Worm (Caenorhabditis elegans) whole organism, mixed stage, embryonic: ENCODE data around the gene Y53G8AR.8.

Experiments used
- blmp-1 ChIP-seq: fragments of 150-350 bp; optimal IDR thresholded peaks from 2 replicates; lab custom pipeline; 2014; ENCODE audit warnings: missing biosample characterization, missing genetic modification characterization
- cnd-1 ChIP-seq: fragments of 200-800 bp; sonication (Bioruptor generic); optimal IDR thresholded peaks from 2 replicates; lab custom pipeline; 2018; ENCODE audit warnings: mild to moderate bottlenecking, missing genetic modification characterization, missing compliant biosample characterization
- elt-3 ChIP-seq: fragments of 150-350 bp; optimal IDR thresholded peaks from 2 replicates; lab custom pipeline; 2014; ENCODE audit warnings: missing biosample characterization, missing genetic modification characterization
- nhr-28 ChIP-seq: fragments of 150-350 bp; optimal IDR thresholded peaks from 2 replicates; lab custom pipeline; 2014; ENCODE audit warnings: missing biosample characterization, missing genetic modification characterization
- sem-2 ChIP-seq: fragments of 200-800 bp; sonication (Bioruptor generic); optimal IDR thresholded peaks from 2 replicates; lab custom pipeline; 2018; ENCODE audit warnings: mild to moderate bottlenecking, missing genetic modification characterization, missing compliant biosample characterization
- snpc-4 ChIP-seq: fragments of 150-350 bp; optimal IDR thresholded peaks from 2 replicates; lab custom pipeline; 2014; ENCODE audit warnings: missing biosample characterization, missing genetic modification characterization
- sptf-1 ChIP-seq: sonication (generic microtip); optimal IDR thresholded peaks from 2 replicates; lab custom pipeline; 2017; ENCODE audit warnings: mild to moderate bottlenecking, missing genetic modification characterization, moderate library complexity, missing compliant biosample characterization
- unc-120 ChIP-seq: sonication (generic microtip); optimal IDR thresholded peaks from 2 replicates; lab custom pipeline; 2017; ENCODE audit warnings: missing genetic modification characterization, missing compliant biosample characterization; ENCODE audit not compliant: poor library complexity, severe bottlenecking
- unc-62 ChIP-seq: fragments of 150-350 bp; optimal IDR thresholded peaks from 2 replicates; lab custom pipeline; 2014; ENCODE audit warnings: missing biosample characterization, missing genetic modification reagents, missing genetic modification characterization
- ztf-11 ChIP-seq: fragments of 150-350 bp; optimal IDR thresholded peaks from 2 replicates; lab custom pipeline; 2014; ENCODE audit warnings: missing biosample characterization, missing genetic modification characterization

ce11 chrIII:3343463-3343862 is 49.3 kb upstream of the Y53G8AR.8 start:
- TF ChIP-seq unc-120 (tag; lab: Kevin White, UChicago) (no peak), elt-3 (tag; lab: Kevin White, UChicago) (no peak), sptf-1 (no peak), unc-62 (GFP tag; lab: Kevin White, UChicago) (no peak), sem-2 (GFP tag; lab: Kevin White, UChicago) (no peak), ztf-11 (tag; lab: Kevin White, UChicago) (no peak), nhr-28 (tag; lab: Kevin White, UChicago) (no peak), cnd-1 (tag; lab: Kevin White, UChicago) (no peak), blmp-1 (tag; lab: Kevin White, UChicago) (no peak), snpc-4 (tag; lab: Kevin White, UChicago) (no peak)
